Worm (Caenorhabditis elegans) whole organism, L1 larva: ENCODE measurements around the gene Y82E9BR.9.
A peak's percentile ranks its signal among the peaks of the same experiment; 100 is the strongest.
"Not testable (repeated sequence)": the region's sequence is repeated elsewhere in the genome, so short reads cannot be mapped to it uniquely, and the experiment has no call there.

Experiments used
- C34B4.2 ChIP-seq: sonication (generic microtip); optimal IDR thresholded peaks from 2 replicates; lab custom pipeline; 2017; ENCODE audit warnings: mild to moderate bottlenecking, missing genetic modification characterization, missing compliant biosample characterization
- F16B12.6 ChIP-seq: fragments of 150-350 bp; optimal IDR thresholded peaks from 2 replicates; lab custom pipeline; 2014; ENCODE audit warnings: missing biosample characterization, missing genetic modification characterization
- aha-1 ChIP-seq: fragments of 150-350 bp; optimal IDR thresholded peaks from 2 replicates; lab custom pipeline; 2014; ENCODE audit warnings: missing biosample characterization, missing genetic modification characterization
- aly-2 ChIP-seq: fragments of 150-350 bp; optimal IDR thresholded peaks from 2 replicates; lab custom pipeline; 2014; ENCODE audit warnings: missing biosample characterization, missing genetic modification characterization
- ama-1 ChIP-seq: fragments of 150-350 bp; optimal IDR thresholded peaks from 2 replicates; lab custom pipeline; 2014
- ceh-82 ChIP-seq, 3 experiments: fragments of 150-350 bp in 1 of 3; sonication (generic microtip) in 2 of 3; optimal IDR thresholded peaks; 2 replicates each; lab custom pipeline; 2014 to 2017; ENCODE audit warnings: missing biosample characterization in 3 of 3, missing genetic modification characterization in 3 of 3
- ceh-90 ChIP-seq: sonication (generic microtip); optimal IDR thresholded peaks from 2 replicates; lab custom pipeline; 2016; ENCODE audit warnings: missing genetic modification characterization, missing compliant biosample characterization
- dpl-1 ChIP-seq, 3 experiments: fragments of 150-350 bp in 2 of 3; sonication (generic microtip) in 1 of 3; optimal IDR thresholded peaks; 2 replicates each; lab custom pipeline; 2014 to 2017; ENCODE audit warnings: missing biosample characterization in 3 of 3, missing genetic modification characterization in 3 of 3, missing genetic modification reagents in 3 of 3
- dsc-1 ChIP-seq: sonication (generic microtip); optimal IDR thresholded peaks from 2 replicates; lab custom pipeline; 2016; ENCODE audit warnings: mild to moderate bottlenecking, missing genetic modification characterization, missing compliant biosample characterization
- efl-1 ChIP-seq, 4 experiments: fragments of 150-350 bp; optimal IDR thresholded peaks in 3 of 4; peaks in 1 of 4; 1 replicate in 1 of 4; 2 replicates in 3 of 4; lab custom pipeline; 2014; ENCODE audit warnings: missing biosample characterization in 2 of 4, missing genetic modification characterization in 2 of 4, missing genetic modification reagents in 2 of 4
- egl-13 ChIP-seq: sonication (generic microtip); optimal IDR thresholded peaks from 2 replicates; lab custom pipeline; 2016; ENCODE audit warnings: missing genotype, missing genetic modification reagents, missing genetic modification characterization, missing compliant biosample characterization
- egl-27 ChIP-seq, 2 experiments: fragments of 150-350 bp in 1 of 2; sonication (generic microtip); optimal IDR thresholded peaks; 3 replicates each; lab custom pipeline; 2017 to 2018; ENCODE audit warnings: missing biosample characterization in 2 of 2, missing genetic modification characterization in 2 of 2, missing genetic modification reagents in 2 of 2
- elt-3 ChIP-seq, 6 experiments: fragments of 150-350 bp in 1 of 6; sonication (generic microtip); optimal IDR thresholded peaks; 2 replicates each; lab custom pipeline; 2017 to 2018; ENCODE audit warnings: missing biosample characterization in 6 of 6, missing genetic modification characterization in 6 of 6, inconsistent platforms in 1 of 6
- fkh-4 ChIP-seq: sonication (generic microtip); optimal IDR thresholded peaks from 2 replicates; lab custom pipeline; 2016; ENCODE audit warnings: missing compliant biosample characterization, missing genetic modification characterization, borderline replicate concordance
- fkh-8 ChIP-seq: sonication (generic microtip); optimal IDR thresholded peaks from 2 replicates; lab custom pipeline; 2016; ENCODE audit warnings: mild to moderate bottlenecking, missing genetic modification characterization, missing compliant biosample characterization
- grh-1 ChIP-seq: fragments of 200-800 bp; sonication (Bioruptor generic); IDR thresholded peaks from 2 replicates; pipeline ENCODE4 v1.3.6; 2022; ENCODE audit warnings: missing genetic modification reagents, missing genetic modification characterization, missing compliant biosample characterization
- hlh-17 ChIP-seq: fragments of 200-800 bp; sonication (Bioruptor generic); optimal IDR thresholded peaks from 2 replicates; lab custom pipeline; 2018; ENCODE audit warnings: missing genetic modification characterization, mild to moderate bottlenecking, missing compliant biosample characterization, moderate library complexity, borderline replicate concordance
- irx-1 ChIP-seq: sonication (generic microtip); optimal IDR thresholded peaks from 2 replicates; lab custom pipeline; 2016; ENCODE audit warnings: missing genetic modification characterization, missing compliant biosample characterization
- lin-35 ChIP-seq, 2 experiments: fragments of 150-350 bp; optimal IDR thresholded peaks; 2 replicates each; lab custom pipeline; 2014; ENCODE audit warnings: missing biosample characterization in 2 of 2, missing genetic modification characterization in 2 of 2, missing genetic modification reagents in 2 of 2
- mep-1 ChIP-seq: fragments of 150-350 bp; optimal IDR thresholded peaks from 2 replicates; lab custom pipeline; 2014; ENCODE audit warnings: missing biosample characterization, missing genetic modification characterization
- nhr-11 ChIP-seq: fragments of 150-350 bp; optimal IDR thresholded peaks from 2 replicates; lab custom pipeline; 2014; ENCODE audit warnings: missing biosample characterization, missing genetic modification characterization
- nhr-12 ChIP-seq: sonication (generic microtip); optimal IDR thresholded peaks from 2 replicates; lab custom pipeline; 2017; ENCODE audit warnings: missing biosample characterization, missing genetic modification characterization
- nhr-20 ChIP-seq: sonication (generic microtip); optimal IDR thresholded peaks from 2 replicates; lab custom pipeline; 2016; ENCODE audit warnings: mild to moderate bottlenecking, missing genetic modification characterization, missing compliant biosample characterization
- nhr-28 ChIP-seq: fragments of 150-350 bp; optimal IDR thresholded peaks from 2 replicates; lab custom pipeline; 2014; ENCODE audit warnings: missing biosample characterization, missing genetic modification characterization
- nhr-47 ChIP-seq: sonication (generic microtip); optimal IDR thresholded peaks from 2 replicates; lab custom pipeline; 2016; ENCODE audit warnings: mild to moderate bottlenecking, missing genetic modification characterization, moderate library complexity, missing compliant biosample characterization
- nhr-71 ChIP-seq: sonication (generic microtip); optimal IDR thresholded peaks from 2 replicates; lab custom pipeline; 2016; ENCODE audit warnings: mild to moderate bottlenecking, missing genetic modification characterization, moderate library complexity, missing compliant biosample characterization
- nhr-84 ChIP-seq: sonication (generic microtip); optimal IDR thresholded peaks from 2 replicates; lab custom pipeline; 2017; ENCODE audit warnings: missing biosample characterization, missing genetic modification characterization
- pax-3 ChIP-seq: fragments of 200-800 bp; sonication (Bioruptor generic); optimal IDR thresholded peaks from 2 replicates; lab custom pipeline; 2018; ENCODE audit warnings: mild to moderate bottlenecking, missing genetic modification characterization, moderate library complexity, missing compliant biosample characterization
- unc-86 ChIP-seq: sonication (generic microtip); optimal IDR thresholded peaks from 2 replicates; lab custom pipeline; 2016; ENCODE audit warnings: missing genetic modification characterization, missing compliant biosample characterization
- unc-98 ChIP-seq: fragments of 200-800 bp; sonication (Bioruptor generic); IDR thresholded peaks from 2 replicates; pipeline ENCODE4 v1.3.6; 2022; ENCODE audit warnings: missing genetic modification characterization, missing compliant biosample characterization
- vab-15 ChIP-seq: sonication (generic microtip); optimal IDR thresholded peaks from 2 replicates; lab custom pipeline; 2017; ENCODE audit warnings: missing genotype, mild to moderate bottlenecking, missing genetic modification characterization, missing compliant biosample characterization
- xbp-1 ChIP-seq: sonication (generic microtip); optimal IDR thresholded peaks from 2 replicates; lab custom pipeline; 2016; ENCODE audit warnings: missing genetic modification characterization, missing compliant biosample characterization
- zag-1 ChIP-seq: fragments of 150-350 bp; optimal IDR thresholded peaks from 2 replicates; lab custom pipeline; 2014; ENCODE audit warnings: missing biosample characterization, missing genetic modification characterization
- zip-4 ChIP-seq: fragments of 200-800 bp; sonication (Bioruptor generic); optimal IDR thresholded peaks from 2 replicates; lab custom pipeline; 2018; ENCODE audit warnings: mild to moderate bottlenecking, missing genetic modification characterization, moderate library complexity, missing compliant biosample characterization
- ztf-11 ChIP-seq, 2 experiments: sonication (generic microtip); optimal IDR thresholded peaks; 2 replicates each; lab custom pipeline; 2016 to 2017; ENCODE audit warnings: missing genetic modification characterization in 2 of 2, missing biosample characterization in 1 of 2, missing compliant biosample characterization in 1 of 2

Gene Y82E9BR.9

ce11 chrIII:1383483-1383882 is 23.9 kb upstream of the Y82E9BR.9 start:
- TF ChIP-seq nhr-11 (no peak), fkh-8 (tag; lab: Kevin White, UChicago) (no peak), egl-13 (tag; lab: Kevin White, UChicago) (no peak), nhr-71 (tag; lab: Kevin White, UChicago) (no peak), C34B4.2 (tag; lab: Kevin White, UChicago) (no peak), nhr-12 (tag; lab: Kevin White, UChicago) (no peak)

- TF ChIP-seq efl-1 (optimal IDR thresholded peaks at IDR 0.05; lab: Kevin White, UChicago) (no peak), efl-1 (GFP tag; optimal IDR thresholded peaks at IDR 0.05 in 1 of 2; lab: Kevin White, UChicago) (peak in 1 of 2 experiments; percentile 52), ceh-90 (tag; lab: Kevin White, UChicago) (no peak)
These were observed 21.1 kb upstream of the Y82E9BR.9 start, which contains the start of the genes pals-21 and Y82E9BR.6 for ce11 chrIII:1380535-1381274. pals-21 (minus strand) TSS chrIII:1380635. Y82E9BR.6 (plus strand) TSS chrIII:1381224.

- not testable (repeated sequence) for TF ChIP-seq nhr-47 (tag; lab: Kevin White, UChicago); vab-15; nhr-20 (tag; lab: Kevin White, UChicago)
- TF ChIP-seq, all 84 proteins: peak for 0; not testable (repeated sequence) for 84
These were observed 18.3 kb upstream of the Y82E9BR.9 start, which contains the start of gene pals-40 for ce11 chrIII:1377903-1378302. pals-40 (minus strand) TSS chrIII:1378003.

- not testable (repeated sequence) for TF ChIP-seq egl-27 (tag; optimal IDR thresholded peaks at IDR 0.05; lab: Kevin White, UChicago); mep-1 (tag; lab: Kevin White, UChicago); xbp-1 (tag; lab: Kevin White, UChicago)
These were observed 15.9 kb upstream of the Y82E9BR.9 start, which contains the start of gene Y82E9BR.10 for ce11 chrIII:1375491-1375890. Y82E9BR.10 (minus strand) TSS chrIII:1375591.

- TF ChIP-seq efl-1 (optimal IDR thresholded peaks at IDR 0.05; lab: Kevin White, UChicago) (no peak), efl-1 (GFP tag; optimal IDR thresholded peaks at IDR 0.05 in 1 of 2; lab: Kevin White, UChicago) (peak in 1 of 2 experiments; percentile 13), grh-1 (GFP tag; lab: Robert Waterston, UW) (no peak)
These were observed 14.8 kb upstream of the Y82E9BR.9 start, which contains the start of gene Y82E9BR.20 for ce11 chrIII:1374355-1374807. Y82E9BR.20 (plus strand) TSS chrIII:1374405.

- TF ChIP-seq ztf-11 (tag; optimal IDR thresholded peaks at IDR 0.05; lab: Kevin White, UChicago) (no peak), pax-3 (tag; lab: Kevin White, UChicago) (no peak), ama-1 (lab: Kevin White, UChicago) (no peak), mep-1 (tag; lab: Kevin White, UChicago) (no peak), zip-4 (GFP tag; lab: Kevin White, UChicago) (no peak)
These were observed 13.0 kb upstream of the Y82E9BR.9 start for ce11 chrIII:1372563-1372962.

ce11 chrIII:1357973-1358372 is 1.6 kb downstream of the Y82E9BR.9 start, which contains the start of gene Y82E9BR.8:
Y82E9BR.8 (minus strand) TSS chrIII:1358073.
- not testable (repeated sequence) for TF ChIP-seq irx-1 (tag; lab: Kevin White, UChicago); unc-98 (GFP tag; lab: Robert Waterston, UW); elt-3 (tag; optimal IDR thresholded peaks at IDR 0.05; lab: Kevin White, UChicago)

- no peak for TF ChIP-seq dpl-1 (GFP tag; optimal IDR thresholded peaks at IDR 0.05; lab: Kevin White, UChicago)
- TF ChIP-seq elt-3 (tag; optimal IDR thresholded peaks at IDR 0.05; lab: Kevin White, UChicago): no peak
- no peak for TF ChIP-seq nhr-84 (tag; lab: Kevin White, UChicago)
- TF ChIP-seq F16B12.6 (tag; lab: Kevin White, UChicago): no peak
- TF ChIP-seq fkh-4 (tag; lab: Kevin White, UChicago): no peak
- TF ChIP-seq egl-13 (tag; lab: Kevin White, UChicago): no peak
- no peak for TF ChIP-seq unc-86 (tag; lab: Kevin White, UChicago)
- no peak for TF ChIP-seq aly-2 (tag; lab: Kevin White, UChicago)
- TF ChIP-seq nhr-28 (tag; lab: Kevin White, UChicago): no peak
- TF ChIP-seq hlh-17 (GFP tag; lab: Kevin White, UChicago): no peak
- TF ChIP-seq aha-1: no peak
- no peak for TF ChIP-seq dsc-1 (tag; lab: Kevin White, UChicago)
- no peak for TF ChIP-seq nhr-11
- TF ChIP-seq zag-1 (tag; lab: Kevin White, UChicago): no peak
- no peak for TF ChIP-seq lin-35 (GFP tag; optimal IDR thresholded peaks at IDR 0.05; lab: Kevin White, UChicago)
- TF ChIP-seq ceh-82 (tag; optimal IDR thresholded peaks at IDR 0.05; lab: Kevin White, UChicago): no peak
- TF ChIP-seq, all 84 proteins: peak for 0
These were observed 4.2 kb downstream of the Y82E9BR.9 start, which contains the start of gene Y82E9BL.1 for ce11 chrIII:1355320-1355719. Y82E9BL.1 (minus strand) TSS chrIII:1355420.
